Fruit fly (Drosophila melanogaster): ENCODE measurements around the gene Dpy-30L2.

Dpy-30L2 gene

DNA sequence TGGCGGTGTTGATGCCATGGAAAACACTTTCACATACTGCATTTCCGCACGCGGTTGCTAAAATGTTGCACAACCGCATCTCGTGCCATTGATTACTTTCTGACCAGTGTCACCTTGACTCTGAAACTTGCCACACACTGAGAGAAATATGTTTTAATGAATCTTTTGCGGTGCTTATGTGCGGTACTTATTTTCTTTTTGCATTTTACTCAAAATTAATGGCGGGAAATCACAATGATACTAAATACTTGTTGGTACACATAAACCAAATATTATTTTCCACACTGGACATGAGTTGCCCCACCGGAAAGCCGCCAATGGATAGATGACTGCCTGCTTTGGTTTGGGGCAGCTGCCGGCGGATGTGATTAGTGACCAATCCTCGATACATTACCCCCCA lies 9.3 kb upstream of the Dpy-30L2 start:
- no peak for TF ChIP-seq knrl (GFP tag; IDR thresholded peaks at IDR 0.05; ENCODE audit: partially characterized antibody)

DNA sequence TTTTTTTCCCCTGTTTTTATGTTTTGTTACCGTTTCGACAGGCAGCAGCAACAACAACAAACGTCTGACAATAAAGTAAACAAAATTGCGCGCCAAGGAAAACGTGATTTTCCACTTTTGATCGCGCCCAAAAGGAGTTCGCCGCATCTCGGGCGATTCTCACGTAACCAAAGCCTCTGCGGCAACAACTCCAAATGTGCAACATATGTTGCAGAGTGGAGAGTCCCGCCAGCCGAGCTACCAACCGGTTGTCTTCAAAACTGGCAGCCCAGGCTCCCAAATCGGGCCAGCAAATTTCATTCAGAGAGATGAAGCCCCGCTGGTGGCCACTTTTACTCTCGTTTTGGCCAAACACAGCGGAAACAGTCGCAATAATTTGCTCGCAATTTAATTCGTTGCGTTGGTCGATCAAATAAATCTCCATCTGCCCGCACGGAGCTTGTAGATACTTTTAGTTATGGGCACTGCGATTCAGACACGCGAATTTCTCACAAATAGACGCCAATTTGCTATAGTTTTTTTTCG lies 8.0 kb upstream of the Dpy-30L2 start:
- TF ChIP-seq CG4360 (GFP tag; IDR thresholded peaks at IDR 0.05) (no peak), lab (GFP tag; optimal IDR thresholded peaks at IDR 0.05) (no peak), B-H2 (GFP tag; optimal IDR thresholded peaks at IDR 0.05) (no peak), hbn (GFP tag; IDR thresholded peaks at IDR 0.05; ENCODE audit: partially characterized antibody) (no peak), CG13424 (tag; optimal IDR thresholded peaks at IDR 0.05) (no peak), rib (GFP tag; IDR thresholded peaks at IDR 0.05) (no peak), tll (GFP tag; optimal IDR thresholded peaks at IDR 0.05) (no peak), Deaf1 (tag; optimal IDR thresholded peaks at IDR 0.05) (no peak), CG11723 (GFP tag; optimal IDR thresholded peaks at IDR 0.05) (no peak), CG15696 (tag; optimal IDR thresholded peaks at IDR 0.05) (no peak), slou (GFP tag; optimal IDR thresholded peaks at IDR 0.05) (no peak), slp2 (GFP tag; optimal IDR thresholded peaks at IDR 0.05) (no peak), gsb (GFP tag; IDR thresholded peaks at IDR 0.05) (no peak)

DNA sequence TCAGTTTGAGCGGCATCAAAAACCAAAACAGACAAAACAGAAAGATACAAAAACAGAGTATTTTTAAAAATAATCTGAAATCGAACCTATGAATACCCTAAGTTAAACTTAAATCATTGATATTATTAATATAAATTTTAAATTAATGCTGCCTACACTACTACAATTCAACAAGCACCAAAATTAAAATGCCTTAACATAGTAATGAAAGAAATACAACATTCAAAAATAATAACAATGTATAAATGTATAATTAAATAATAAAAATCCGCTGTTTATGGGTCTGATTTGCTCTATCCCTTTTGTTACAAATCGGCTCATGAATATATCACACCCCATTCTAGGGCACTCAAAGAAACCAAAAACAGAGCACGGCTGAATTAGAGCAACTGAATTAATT lies 1.5 kb upstream of the Dpy-30L2 start:
- TF ChIP-seq nmo (GFP tag; optimal IDR thresholded peaks at IDR 0.05), result peak; percentile 24
- peak; percentile 25 for TF ChIP-seq grau (tag; optimal IDR thresholded peaks at IDR 0.05)
- peak; percentile 13 for TF ChIP-seq D19B (GFP tag; optimal IDR thresholded peaks at IDR 0.05)
- TF ChIP-seq Xbp1 (GFP tag; optimal IDR thresholded peaks at IDR 0.05), result peak; percentile 6
- peak; percentile 13 for TF ChIP-seq CG12391 (tag; optimal IDR thresholded peaks at IDR 0.05)
- peak; percentile 48 for TF ChIP-seq Sox102F (GFP tag; optimal IDR thresholded peaks at IDR 0.05)
- 0 out of 2 replicates have a peak, but pooled peaks have one; percentile 13 for TF ChIP-seq Rfx (GFP tag; IDR thresholded peaks at IDR 0.05)
- TF ChIP-seq CG13424 (tag; optimal IDR thresholded peaks at IDR 0.05), result peak; percentile 11
- no peak for TF ChIP-seq gro (GFP tag; optimal IDR thresholded peaks at IDR 0.05)
- peak; percentile 36 for TF ChIP-seq CG2678 (tag; optimal IDR thresholded peaks at IDR 0.05)
- TF ChIP-seq lmd (GFP tag; IDR thresholded peaks at IDR 0.05), result 0 out of 2 replicates have a peak, but pooled peaks have one; percentile 21
- no peak for TF ChIP-seq CG11247 (GFP tag; IDR thresholded peaks at IDR 0.05)
- peak; percentile 7 for TF ChIP-seq CG9437 (GFP tag; optimal IDR thresholded peaks at IDR 0.05)
- peak; percentile 46 for TF ChIP-seq CG15269 (tag; optimal IDR thresholded peaks at IDR 0.05)
- peak; percentile 2 for TF ChIP-seq phol (tag; optimal IDR thresholded peaks at IDR 0.05)
- no peak for TF ChIP-seq CG4404 (GFP tag; IDR thresholded peaks at IDR 0.05)
- TF ChIP-seq CG30403 (GFP tag; optimal IDR thresholded peaks at IDR 0.05), result peak; percentile 11
- peak; percentile 22 for TF ChIP-seq Ssrp (tag; optimal IDR thresholded peaks at IDR 0.05)
- no peak for TF ChIP-seq Dref (GFP tag; IDR thresholded peaks at IDR 0.05)
- peak; percentile 37 for TF ChIP-seq CG2712 (tag; optimal IDR thresholded peaks at IDR 0.05)
- TF ChIP-seq hkb (optimal IDR thresholded peaks at IDR 0.05), result no peak
- TF ChIP-seq hkb (GFP tag; IDR thresholded peaks at IDR 0.05), result peak; percentile 38; the same call in 1 of the 2 replicates
- peak; percentile 30 for TF ChIP-seq CG18262 (tag; optimal IDR thresholded peaks at IDR 0.05)
- TF ChIP-seq CG17361 (GFP tag; IDR thresholded peaks at IDR 0.05), result 0 out of 3 replicates have a peak, but pooled peaks have one; percentile 34
- peak in 1 of 2 experiments; percentile 18 for TF ChIP-seq bsh (GFP tag; optimal IDR thresholded peaks at IDR 0.05)
- peak; percentile 15 for TF ChIP-seq CG10979 (tag; optimal IDR thresholded peaks at IDR 0.05)
- TF ChIP-seq CG31441 (GFP tag; IDR thresholded peaks at IDR 0.05), result peak; percentile 42; the same call in 1 of the 2 replicates
- peak; percentile 51 for TF ChIP-seq dmrt99B (tag; optimal IDR thresholded peaks at IDR 0.05)
- TF ChIP-seq amos (GFP tag; IDR thresholded peaks at IDR 0.05; ENCODE audit: partially characterized antibody), result no peak
- TF ChIP-seq CG11504 (tag; optimal IDR thresholded peaks at IDR 0.05), result peak; percentile 54
- peak; percentile 44 for TF ChIP-seq gem (tag; optimal IDR thresholded peaks at IDR 0.05)
- no peak for TF ChIP-seq rib (GFP tag; IDR thresholded peaks at IDR 0.05)
- TF ChIP-seq Oli (tag; optimal IDR thresholded peaks at IDR 0.05), result peak; percentile 35
- TF ChIP-seq cwo (GFP tag; optimal IDR thresholded peaks at IDR 0.05), result no peak

All from whole organism, embryonic.